Fruit fly (Drosophila melanogaster): ENCODE data around the gene TfIIA-L.

The TfIIA-L gene

dm6 chr3R:27288202-27289135 is 37.6 kb downstream of the TfIIA-L start, which contains the start of the genes bigmax and Hmu (continued):
- peak; percentile 78; the same call in 2 of the 3 replicates for TF ChIP-seq CG11695 (GFP tag; IDR thresholded peaks at IDR 0.05)
- TF ChIP-seq Spps (tag; optimal IDR thresholded peaks at IDR 0.05) = peak; percentile 59
- TF ChIP-seq Trl (optimal IDR thresholded peaks at IDR 0.05) = no peak
- peak; percentile 86 for TF ChIP-seq Trl (GFP tag; optimal IDR thresholded peaks at IDR 0.05)
- TF ChIP-seq TFAM (GFP tag; optimal IDR thresholded peaks at IDR 0.05) = no peak
- no peak for TF ChIP-seq CG11696 (GFP tag; IDR thresholded peaks at IDR 0.05)
- TF ChIP-seq fru (optimal IDR thresholded peaks at IDR 0.05) = no peak
- peak; percentile 58; the same call in 1 of the 3 replicates for TF ChIP-seq C15 (GFP tag; IDR thresholded peaks at IDR 0.05)
- peak; percentile 84 for TF ChIP-seq CG7839 (tag; optimal IDR thresholded peaks at IDR 0.05)
- TF ChIP-seq CG8290 (GFP tag; optimal IDR thresholded peaks at IDR 0.05) = peak; percentile 77
- peak in 1 of 2 experiments; percentile 93 for TF ChIP-seq CG8290 (tag; optimal IDR thresholded peaks at IDR 0.05)
- peak; percentile 62 for TF ChIP-seq CG15696 (tag; optimal IDR thresholded peaks at IDR 0.05)
- peak; percentile 61 for TF ChIP-seq E2f2 (GFP tag; IDR thresholded peaks at IDR 0.05)
- peak; percentile 85 for TF ChIP-seq Atf-2 (GFP tag; optimal IDR thresholded peaks at IDR 0.05)
- peak; percentile 80 for TF ChIP-seq CG8924 (tag; optimal IDR thresholded peaks at IDR 0.05)
- TF ChIP-seq CG2199 (GFP tag; IDR thresholded peaks at IDR 0.05) = no peak
- TF ChIP-seq CG3838 (GFP tag; optimal IDR thresholded peaks at IDR 0.05) = peak; percentile 69
- TF ChIP-seq Mes4 (GFP tag; optimal IDR thresholded peaks at IDR 0.05) = peak; percentile 66
- no peak for TF ChIP-seq Dfd (GFP tag; optimal IDR thresholded peaks at IDR 0.05)
- peak; percentile 91 for TF ChIP-seq CG34422 (GFP tag; IDR thresholded peaks at IDR 0.05)
- TF ChIP-seq jumu (GFP tag; optimal IDR thresholded peaks at IDR 0.05) = peak; percentile 89
- TF ChIP-seq esg (GFP tag; conservative IDR thresholded peaks at IDR 0.05) = peak; percentile 61
- peak; percentile 71 for TF ChIP-seq cas (GFP tag; IDR thresholded peaks at IDR 0.05)
- TF ChIP-seq CG17829 (tag; optimal IDR thresholded peaks at IDR 0.05) = peak; percentile 88
- TF ChIP-seq Ravus (GFP tag; IDR thresholded peaks at IDR 0.05) = 0 out of 2 replicates have a peak, but pooled peaks have one; percentile 10
- TF ChIP-seq dati (GFP tag; IDR thresholded peaks at IDR 0.05) = peak; percentile 49; the same call in 1 of the 2 replicates
- TF ChIP-seq ato (GFP tag; IDR thresholded peaks at IDR 0.05; ENCODE audit: partially characterized antibody) = peak; percentile 51; the same call in 1 of the 2 replicates
- TF ChIP-seq Taf1 (GFP tag; IDR thresholded peaks at IDR 0.05) = peak; percentile 76
- TF ChIP-seq Hey (tag; optimal IDR thresholded peaks at IDR 0.05) = no peak
- peak; percentile 81 for TF ChIP-seq CG17359 (tag; optimal IDR thresholded peaks at IDR 0.05)
- peak; percentile 85 for TF ChIP-seq Mad (GFP tag; optimal IDR thresholded peaks at IDR 0.05)
- TF ChIP-seq CG1024 (GFP tag; IDR thresholded peaks at IDR 0.05) = peak; percentile 63; the same call in 1 of the 2 replicates
- peak; percentile 63 for TF ChIP-seq CG4404 (GFP tag; IDR thresholded peaks at IDR 0.05)
- peak; percentile 98 for TF ChIP-seq CG9437 (GFP tag; optimal IDR thresholded peaks at IDR 0.05)
- no peak for TF ChIP-seq Gsc (GFP tag; IDR thresholded peaks at IDR 0.05)
- no peak for TF ChIP-seq pros (GFP tag; optimal IDR thresholded peaks at IDR 0.05)
- TF ChIP-seq fd3F (GFP tag; optimal IDR thresholded peaks at IDR 0.05) = peak; percentile 70
- peak; percentile 85 for TF ChIP-seq CoRest (tag; optimal IDR thresholded peaks at IDR 0.05)
- TF ChIP-seq CG16815 (GFP tag; optimal IDR thresholded peaks at IDR 0.05) = peak; percentile 47
- peak; percentile 82 for TF ChIP-seq Max (GFP tag; optimal IDR thresholded peaks at IDR 0.05)
- TF ChIP-seq CG14050 (GFP tag; IDR thresholded peaks at IDR 0.05) = peak; percentile 76
- TF ChIP-seq CG10654 (GFP tag; optimal IDR thresholded peaks at IDR 0.05) = peak; percentile 78
- TF ChIP-seq ems (GFP tag; optimal IDR thresholded peaks at IDR 0.05) = peak; percentile 84
- peak; percentile 88 for TF ChIP-seq Hsf (GFP tag; optimal IDR thresholded peaks at IDR 0.05)
- TF ChIP-seq Hr3 (GFP tag; optimal IDR thresholded peaks at IDR 0.05) = peak; percentile 84
- peak; percentile 73 for TF ChIP-seq Usf (GFP tag; optimal IDR thresholded peaks at IDR 0.05)
- TF ChIP-seq lola (GFP tag; optimal IDR thresholded peaks at IDR 0.05) = peak in 1 of 3 experiments; percentile 70
- peak; percentile 91 for TF ChIP-seq trem (tag; optimal IDR thresholded peaks at IDR 0.05)
- TF ChIP-seq CG15269 (tag; optimal IDR thresholded peaks at IDR 0.05) = peak; percentile 79
- peak; percentile 79 for TF ChIP-seq wdn (GFP tag; IDR thresholded peaks at IDR 0.05)

All from whole organism, embryonic.